Worm (Caenorhabditis elegans): ENCODE measurements around the gene gly-4.

The gly-4 gene

DNA sequence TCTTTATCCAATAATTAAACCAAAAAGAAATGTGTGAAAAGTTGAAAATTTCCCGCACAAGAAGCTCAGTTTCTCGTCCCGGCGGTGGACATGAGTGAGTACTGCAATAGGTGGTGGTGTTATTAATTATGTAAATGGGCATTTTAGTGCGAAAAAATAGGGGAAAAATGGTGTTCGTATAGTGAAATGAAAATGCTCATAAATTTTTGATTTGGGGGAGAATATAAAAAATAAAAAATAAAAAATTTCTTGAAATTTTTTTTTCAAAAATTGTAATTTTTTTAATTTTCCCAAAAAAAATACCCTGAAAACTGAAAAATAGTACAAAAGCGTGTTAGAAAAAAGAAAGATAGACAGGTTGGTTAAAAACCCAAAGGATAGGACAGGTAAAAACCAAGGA is at the start of gene gly-4:
TSS of gene gly-4 (minus strand) at position 101 of the 400 bp plus-strand sequence.
- TF ChIP-seq lin-35 (GFP tag; optimal IDR thresholded peaks at IDR 0.05) (no peak), tlp-1 (tag; optimal IDR thresholded peaks at IDR 0.05) (no peak), lin-14 (GFP tag; optimal IDR thresholded peaks at IDR 0.05) (no peak), C16A3.4 (tag; optimal IDR thresholded peaks at IDR 0.05) (no peak), mef-2 (tag; optimal IDR thresholded peaks at IDR 0.05) (no peak), swsn-7 (tag; optimal IDR thresholded peaks at IDR 0.05) (no peak)

DNA sequence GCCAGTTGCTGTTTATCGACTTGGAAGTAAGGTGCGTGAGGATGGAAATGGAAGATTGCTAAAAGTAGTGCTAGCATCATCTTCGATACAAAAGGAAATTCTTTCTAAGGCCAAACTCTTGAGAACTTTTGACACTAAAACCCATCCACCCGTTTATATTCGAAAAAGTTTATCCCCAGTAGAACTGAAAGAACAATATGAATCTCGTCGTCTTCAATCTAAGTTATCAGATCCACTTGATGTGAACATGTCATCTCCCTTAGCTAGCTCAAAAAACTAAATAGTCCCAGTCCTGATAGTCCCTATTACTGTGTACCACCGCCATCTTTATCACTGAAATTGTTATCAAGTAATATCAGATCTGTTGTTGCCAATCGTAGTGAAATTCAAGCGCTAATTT is 41.8 kb upstream of the gly-4 start:
- TF ChIP-seq efl-1 (optimal IDR thresholded peaks at IDR 0.05), result no peak
- peak in 1 of 2 experiments; percentile 57 for TF ChIP-seq efl-1 (GFP tag; optimal IDR thresholded peaks at IDR 0.05 in 1 of 2)
- TF ChIP-seq dsc-1 (tag; optimal IDR thresholded peaks at IDR 0.05), result no peak

DNA sequence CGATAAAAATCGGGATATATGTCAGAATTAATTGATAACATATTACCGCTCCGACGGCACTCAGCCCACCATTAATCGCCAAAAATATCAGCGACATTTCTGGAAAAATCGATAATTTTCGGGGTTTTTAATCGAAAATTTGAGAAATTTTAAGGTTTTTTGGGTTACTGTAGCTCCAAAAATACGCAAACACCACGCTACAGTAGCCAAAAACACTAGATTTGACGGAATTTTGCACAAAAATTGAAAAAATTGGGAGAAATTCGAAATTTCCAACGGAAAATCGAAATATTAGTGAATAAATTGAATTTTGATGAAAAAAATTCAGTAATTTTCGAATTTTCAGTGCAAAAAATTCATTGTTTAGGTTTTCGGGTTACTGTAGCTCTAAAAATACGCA is 39.1 kb upstream of the gly-4 start, which contains the start of gene algn-7:
TSS of gene algn-7 (minus strand) at position 101 of the 400 bp plus-strand sequence.
- TF ChIP-seq nhr-84 (tag; optimal IDR thresholded peaks at IDR 0.05) (no peak), mep-1 (tag; optimal IDR thresholded peaks at IDR 0.05) (no peak), lin-15B (tag; optimal IDR thresholded peaks at IDR 0.05) (no peak), grh-1 (GFP tag; IDR thresholded peaks at IDR 0.05) (no peak), hlh-4 (tag; optimal IDR thresholded peaks at IDR 0.05) (no peak), ceh-82 (tag; optimal IDR thresholded peaks at IDR 0.05) (no peak), lin-35 (GFP tag; optimal IDR thresholded peaks at IDR 0.05) (no peak), sox-4 (tag; optimal IDR thresholded peaks at IDR 0.05) (no peak), aly-2 (tag; optimal IDR thresholded peaks at IDR 0.05) (no peak), Y116A8C.19 (tag; optimal IDR thresholded peaks at IDR 0.05; ENCODE audit: borderline replicate concordance) (no peak), nhr-28 (tag; optimal IDR thresholded peaks at IDR 0.05) (no peak), nhr-237 (tag; optimal IDR thresholded peaks at IDR 0.05) (no peak), mdl-1 (tag; optimal IDR thresholded peaks at IDR 0.05) (no peak), C04F5.9 (tag; optimal IDR thresholded peaks at IDR 0.05) (no peak)

DNA sequence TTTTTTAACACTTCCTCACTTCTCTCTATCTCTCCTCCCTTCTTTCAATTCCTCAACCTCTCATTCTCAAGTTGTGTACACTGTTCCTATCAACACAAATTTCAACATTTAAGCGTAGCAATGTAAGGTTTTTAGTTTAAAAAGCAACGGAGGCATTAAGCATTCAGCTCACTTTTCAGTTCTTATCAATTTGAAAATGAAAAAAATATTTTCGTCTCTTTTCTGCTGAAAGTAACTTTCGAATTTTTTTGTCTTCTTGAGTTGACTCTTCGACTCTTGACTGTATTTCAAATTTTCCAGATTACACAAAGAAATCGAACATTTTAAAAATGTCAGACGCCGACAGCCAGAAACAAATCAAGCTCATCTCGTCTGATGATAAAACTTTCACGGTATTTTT is 28.8 kb upstream of the gly-4 start, which contains the start of gene skr-4:
TSS of gene skr-4 (plus strand) at position 301 of the 400 bp plus-strand sequence.
- TF ChIP-seq fkh-4 (tag; optimal IDR thresholded peaks at IDR 0.05; ENCODE audit: borderline replicate concordance) (no peak), blmp-1 (tag; optimal IDR thresholded peaks at IDR 0.05) (no peak), grh-1 (GFP tag; IDR thresholded peaks at IDR 0.05) (no peak), nhr-85 (tag) (no peak)

DNA sequence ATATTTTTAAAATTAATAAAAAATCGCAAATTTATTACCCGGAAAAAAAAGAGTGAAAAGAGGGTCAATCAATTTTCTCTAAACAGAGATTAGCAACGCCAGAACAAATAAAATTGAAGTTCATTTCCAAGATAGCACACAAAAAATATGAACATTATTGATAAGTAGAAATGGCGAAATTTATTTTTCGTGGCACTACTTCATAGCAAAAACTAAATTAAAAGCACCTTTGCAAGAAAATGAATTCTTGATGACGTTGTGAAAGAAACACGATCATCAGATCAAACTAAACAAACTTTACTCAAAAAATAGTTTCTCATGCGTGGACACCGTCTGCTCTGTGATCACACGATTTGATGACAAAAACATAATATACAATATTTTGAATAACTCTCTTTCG is 27.5 kb upstream of the gly-4 start, which contains the start of gene Y60A3A.16:
TSS of gene Y60A3A.16 (minus strand) at position 101 of the 400 bp plus-strand sequence.
- TF ChIP-seq nhr-19 (GFP tag; conservative IDR thresholded peaks at IDR 0.05) (no peak), unc-130 (tag; optimal IDR thresholded peaks at IDR 0.05) (no peak), efl-1 (optimal IDR thresholded peaks at IDR 0.05) (no peak), efl-1 (GFP tag; optimal IDR thresholded peaks at IDR 0.05 in 1 of 2) (no peak)

DNA sequence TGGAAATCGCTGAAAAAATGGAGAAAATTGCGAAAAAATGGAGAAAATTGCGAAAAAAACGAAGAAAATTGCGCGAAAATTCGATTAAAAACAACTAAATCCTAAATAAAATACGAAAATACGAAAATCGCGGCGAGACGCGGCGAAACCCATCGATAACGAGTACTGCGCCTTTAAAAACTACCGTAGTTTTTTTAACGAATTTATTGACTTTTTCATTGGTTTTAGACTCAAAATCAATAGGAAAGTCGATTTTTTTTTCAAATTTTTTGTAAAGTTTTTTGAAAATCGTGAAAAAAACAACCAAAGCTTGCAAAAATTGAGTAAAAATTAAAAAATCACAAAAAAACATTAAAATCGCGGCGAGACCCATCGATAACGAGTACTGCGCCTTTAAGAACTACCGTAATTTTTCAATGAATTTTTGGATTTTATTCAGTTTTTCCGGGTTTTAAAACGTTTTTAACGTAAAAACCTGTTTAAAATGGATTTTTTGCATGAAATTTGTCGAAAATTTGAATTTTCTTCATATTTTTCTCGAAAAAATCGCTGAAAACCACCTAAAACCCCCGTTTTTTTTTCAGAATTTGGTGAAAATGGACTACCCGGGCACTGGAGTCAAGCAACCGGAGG is 20.9 kb upstream of the gly-4 start, which contains the start of the genes chk-2 and Y60A3A.19:
TSS of gene chk-2 (minus strand) at position 51 of the 633 bp plus-strand sequence.
TSS of gene Y60A3A.19 (plus strand) at position 583 of the 633 bp plus-strand sequence.
- TF ChIP-seq ceh-90 (tag; optimal IDR thresholded peaks at IDR 0.05) (no peak), sup-37 (GFP tag; optimal IDR thresholded peaks at IDR 0.05) (no peak), snpc-4 (tag; optimal IDR thresholded peaks at IDR 0.05) (no peak), fos-1 (tag; optimal IDR thresholded peaks at IDR 0.05) (no peak), zip-4 (GFP tag; optimal IDR thresholded peaks at IDR 0.05) (no peak), unc-62 (GFP tag; optimal IDR thresholded peaks at IDR 0.05) (no peak)

All from whole organism, L1 larva.